Worm (Caenorhabditis elegans) whole organism, L4/young adult: ENCODE results near the gene ZC84.6.

Experiments
- W03F9.2 ChIP-seq: fragments of 150-350 bp; optimal IDR thresholded peaks from 2 replicates; lab custom pipeline; 2014; ENCODE audit warnings: missing biosample characterization, missing genetic modification characterization
- dao-5 ChIP-seq: sonication (generic microtip); optimal IDR thresholded peaks from 2 replicates; lab custom pipeline; 2016; ENCODE audit warnings: missing genotype, missing genetic modification characterization, moderate library complexity, missing compliant biosample characterization
- him-1 ChIP-seq: sonication (generic microtip); optimal IDR thresholded peaks from 2 replicates; lab custom pipeline; 2016; ENCODE audit warnings: missing genotype, missing genetic modification reagents, missing genetic modification characterization, missing compliant biosample characterization

ce11 chrIII:9228190-9228589 lies 28.7 kb upstream of the ZC84.6 start:
- TF ChIP-seq dao-5 (tag; lab: Kevin White, UChicago): no peak
- TF ChIP-seq him-1 (tag; lab: Kevin White, UChicago): no peak
- TF ChIP-seq W03F9.2 (tag; lab: Kevin White, UChicago): no peak
